Worm (Caenorhabditis elegans): Measurements from ENCODE around the gene B0252.3.

DNA sequence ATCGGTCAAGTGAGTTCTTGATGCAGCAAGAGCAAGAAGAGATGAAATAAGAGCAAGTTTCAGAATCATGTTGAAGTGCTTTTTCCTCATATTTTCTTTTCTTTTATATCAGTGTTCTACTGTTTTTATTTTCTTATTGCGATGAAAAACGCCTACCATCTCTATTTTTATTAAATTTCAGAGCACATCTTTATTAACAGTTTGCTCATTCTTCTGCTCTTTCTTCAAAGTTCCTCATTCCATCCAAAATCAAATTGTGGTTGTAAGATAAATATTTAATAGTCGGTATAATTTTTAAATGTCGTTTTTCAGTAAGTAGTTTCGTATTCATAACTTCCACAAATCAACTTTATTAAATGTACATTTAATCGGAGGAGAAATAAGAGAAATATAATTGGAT lies 35.1 kb downstream of the B0252.3 start, which contains the start of gene C44B7.5:
- TF ChIP-seq ref-1 (GFP tag; conservative IDR thresholded peaks at IDR 0.05) (no peak), klf-2 (GFP tag; conservative IDR thresholded peaks at IDR 0.05) (no peak), tab-1 (GFP tag; IDR thresholded peaks at IDR 0.05) (no peak), cog-1 (tag; optimal IDR thresholded peaks at IDR 0.05) (no peak), flt-1 (GFP tag; IDR thresholded peaks at IDR 0.05) (no peak), ztf-29 (GFP tag; IDR thresholded peaks at IDR 0.05) (no peak), med-1 (GFP tag; optimal IDR thresholded peaks at IDR 0.05; ENCODE audit: insufficient read depth) (no peak)
